Fruit fly (Drosophila melanogaster): ENCODE measurements around the gene CG32195.

DNA sequence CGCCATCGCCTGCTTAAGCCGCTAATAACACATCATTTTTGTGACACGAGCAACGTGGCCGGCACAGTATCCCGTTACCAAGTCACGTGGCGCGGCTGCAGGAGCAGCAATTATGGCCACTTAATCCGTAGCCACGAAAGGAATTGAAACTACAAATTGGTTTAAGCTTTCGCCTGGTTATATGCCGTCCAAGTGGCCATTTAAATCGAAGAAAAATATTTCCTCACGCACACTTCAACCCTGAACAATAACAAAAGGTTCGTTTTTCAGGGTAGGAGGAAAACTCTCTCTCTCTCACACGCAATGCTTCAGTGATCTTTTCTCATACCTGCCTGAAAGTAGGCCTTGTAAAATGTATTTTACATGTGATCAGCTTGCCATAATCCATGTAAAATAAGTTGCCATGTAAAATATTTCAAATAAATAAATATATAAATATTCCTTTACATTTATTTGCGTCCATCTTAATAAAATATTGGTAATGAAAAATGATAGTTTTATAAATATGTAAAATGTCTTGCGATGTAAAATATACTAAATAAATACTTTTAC lies 54.3 kb downstream of the CG32195 start:
- no peak for TF ChIP-seq CG33017 (tag; optimal IDR thresholded peaks at IDR 0.05)
- no peak for TF ChIP-seq Mnt (GFP tag; optimal IDR thresholded peaks at IDR 0.05)
- no peak for TF ChIP-seq cnc (optimal IDR thresholded peaks at IDR 0.05)
- TF ChIP-seq cic (GFP tag; optimal IDR thresholded peaks at IDR 0.05): no peak
- no peak for TF ChIP-seq toe (GFP tag; optimal IDR thresholded peaks at IDR 0.05)
- TF ChIP-seq CG1620 (GFP tag; optimal IDR thresholded peaks at IDR 0.05): no peak
- no peak for TF ChIP-seq Hr96 (GFP tag; optimal IDR thresholded peaks at IDR 0.05)
- no peak for TF ChIP-seq kay (GFP tag; ENCODE audit: borderline replicate concordance)
- TF ChIP-seq CG7045 (GFP tag; optimal IDR thresholded peaks at IDR 0.05): no peak
- no peak for TF ChIP-seq CG12768 (GFP tag; optimal IDR thresholded peaks at IDR 0.05)
- peak; percentile 9 for TF ChIP-seq CG14711 (tag; optimal IDR thresholded peaks at IDR 0.05)
- TF ChIP-seq bab1 (GFP tag; optimal IDR thresholded peaks at IDR 0.05): no peak
- no peak for TF ChIP-seq CG7101 (tag; optimal IDR thresholded peaks at IDR 0.05)
- TF ChIP-seq tj (GFP tag; optimal IDR thresholded peaks at IDR 0.05): no peak
